Worm (Caenorhabditis elegans): ENCODE data around the gene srbc-5.

ce11 chrV:3275033-3275432, 14.9 kb downstream of the srbc-5 start, which contains the start of gene T28A11.3:
- TF ChIP-seq die-1 (tag; optimal IDR thresholded peaks at IDR 0.05): no peak
- no peak for TF ChIP-seq attf-3 (GFP tag; conservative IDR thresholded peaks at IDR 0.05)
- no peak for TF ChIP-seq sdz-38 (tag; optimal IDR thresholded peaks at IDR 0.05)
- TF ChIP-seq F37B4.10 (GFP tag; IDR thresholded peaks at IDR 0.05): no peak
- TF ChIP-seq ama-1 (optimal IDR thresholded peaks at IDR 0.05): no peak
- no peak for TF ChIP-seq ama-1 (GFP tag; optimal IDR thresholded peaks at IDR 0.05)
- TF ChIP-seq atf-7 (tag; optimal IDR thresholded peaks at IDR 0.05): no peak
- no peak for TF ChIP-seq F22D6.2 (tag; optimal IDR thresholded peaks at IDR 0.05)
- TF ChIP-seq egl-44 (GFP tag; IDR thresholded peaks at IDR 0.05): no peak
